Fruit fly (Drosophila melanogaster) whole organism, wandering third instar larva: ENCODE data around the gene Nuak.

ENCODE experiments used
- Abd-B ChIP-seq: fragments of >200 bp; optimal IDR thresholded peaks from 2 replicates; lab custom pipeline; 2017; ENCODE audit warnings: missing biosample characterization, missing genetic modification characterization
- Dfd ChIP-seq: fragments of >200 bp; optimal IDR thresholded peaks from 2 replicates; lab custom pipeline; 2017; ENCODE audit warnings: missing biosample characterization, missing genetic modification characterization
- Hr83 ChIP-seq: fragments of 200-300 bp; sonication (Bioruptor generic); optimal IDR thresholded peaks from 2 replicates; lab custom pipeline; 2016; ENCODE audit warnings: missing biosample characterization, mild to moderate bottlenecking, missing genetic modification characterization, moderate library complexity; ENCODE audit not compliant: poor library complexity, severe bottlenecking
- Mio ChIP-seq: sonication (Bioruptor generic); optimal IDR thresholded peaks from 2 replicates; lab custom pipeline; 2016; ENCODE audit warnings: missing biosample characterization, missing genetic modification characterization
- Myc ChIP-seq: fragments of >200 bp; optimal IDR thresholded peaks from 2 replicates; lab custom pipeline; 2017
- OdsH ChIP-seq: fragments of 200-800 bp; sonication (Bioruptor generic); optimal IDR thresholded peaks from 2 replicates; lab custom pipeline; 2016; ENCODE audit warnings: missing biosample characterization, mild to moderate bottlenecking, missing genetic modification characterization
- brk ChIP-seq: fragments of 200-800 bp; sonication (Bioruptor generic); optimal IDR thresholded peaks from 2 replicates; lab custom pipeline; 2016; ENCODE audit warnings: missing biosample characterization, mild to moderate bottlenecking, missing genetic modification characterization
- dsf ChIP-seq: sonication (Bioruptor generic); optimal IDR thresholded peaks from 2 replicates; lab custom pipeline; 2016; ENCODE audit warnings: missing biosample characterization, missing genetic modification characterization, borderline replicate concordance
- fru ChIP-seq: fragments of 200-800 bp; sonication (Bioruptor generic); optimal IDR thresholded peaks from 3 replicates; lab custom pipeline; 2016; ENCODE audit warnings: missing biosample characterization, mild to moderate bottlenecking, missing genetic modification characterization
- h ChIP-seq: fragments of 200-800 bp; sonication (Bioruptor generic); optimal IDR thresholded peaks from 3 replicates; lab custom pipeline; 2016; ENCODE audit warnings: missing biosample characterization, mild to moderate bottlenecking, missing genetic modification characterization
- psq ChIP-seq: fragments of 200-800 bp; sonication (Bioruptor generic); optimal IDR thresholded peaks from 3 replicates; lab custom pipeline; 2017; ENCODE audit warnings: missing biosample characterization, mild to moderate bottlenecking, missing genetic modification characterization, moderate library complexity
- sage ChIP-seq: fragments of 200-800 bp; sonication (Bioruptor generic); optimal IDR thresholded peaks from 2 replicates; lab custom pipeline; 2016; ENCODE audit warnings: missing biosample characterization, mild to moderate bottlenecking, missing genetic modification characterization
- tai ChIP-seq: sonication (Bioruptor generic); optimal IDR thresholded peaks from 2 replicates; lab custom pipeline; 2016; ENCODE audit warnings: missing biosample characterization, missing genetic modification characterization
- usp ChIP-seq: fragments of >200 bp; optimal IDR thresholded peaks from 2 replicates; lab custom pipeline; 2017; ENCODE audit warnings: missing biosample characterization, missing genetic modification characterization

DNA sequence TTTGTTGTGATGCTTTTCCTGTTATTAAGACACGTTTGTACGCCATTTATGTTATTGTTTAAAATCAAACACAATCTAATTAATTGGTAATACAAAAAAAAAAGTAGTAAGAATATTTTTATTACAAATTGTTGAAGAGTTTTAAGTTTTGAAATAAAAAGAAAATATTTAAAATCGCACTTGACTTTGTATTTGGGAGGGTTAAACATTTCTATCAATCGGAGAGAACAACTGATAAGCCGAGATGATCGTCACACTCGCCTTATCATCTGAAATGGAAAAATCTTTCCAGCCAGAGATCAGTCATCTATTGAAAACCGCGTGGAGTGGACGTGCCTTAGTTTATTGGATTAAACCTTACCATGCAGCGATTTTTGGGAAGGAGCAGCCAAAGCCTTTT lies 12.9 kb upstream of the Nuak start, which contains the start of gene CG3999:
- TF ChIP-seq brk (GFP tag; lab: Kevin White, UChicago), result no peak
- no peak for TF ChIP-seq psq (GFP tag; lab: Kevin White, UChicago)
- TF ChIP-seq Mio (GFP tag; lab: Kevin White, UChicago), result no peak
- TF ChIP-seq usp (GFP tag; lab: Kevin White, UChicago), result no peak
- no peak for TF ChIP-seq Dfd (GFP tag; lab: Kevin White, UChicago)
- no peak for TF ChIP-seq dsf (GFP tag; lab: Kevin White, UChicago)
- TF ChIP-seq Abd-B (GFP tag; lab: Kevin White, UChicago), result no peak
- no peak for TF ChIP-seq h (GFP tag; lab: Kevin White, UChicago)
- TF ChIP-seq sage (GFP tag; lab: Kevin White, UChicago), result no peak
- TF ChIP-seq Myc (lab: Kevin White, UChicago), result no peak
- no peak for TF ChIP-seq Hr83 (GFP tag; lab: Kevin White, UChicago)
- TF ChIP-seq OdsH (GFP tag; lab: Kevin White, UChicago), result no peak
- no peak for TF ChIP-seq tai (GFP tag; lab: Kevin White, UChicago)
- TF ChIP-seq fru, result no peak
